Fruit fly (Drosophila melanogaster): ENCODE results near the gene CG4461.

CG4461 gene

dm6 chr3L:9419328-9419727, 44.1 kb downstream of the CG4461 start (continued):
- TF ChIP-seq ss (GFP tag; optimal IDR thresholded peaks at IDR 0.05), result no peak
- TF ChIP-seq CG34406 (GFP tag; optimal IDR thresholded peaks at IDR 0.05), result peak; percentile 63
- no peak for TF ChIP-seq CG16779 (tag; optimal IDR thresholded peaks at IDR 0.05)
- no peak for TF ChIP-seq spab (GFP tag; optimal IDR thresholded peaks at IDR 0.05)
- TF ChIP-seq CG6276 (GFP tag; optimal IDR thresholded peaks at IDR 0.05), result peak; percentile 67
- TF ChIP-seq dsx (GFP tag; optimal IDR thresholded peaks at IDR 0.05; ENCODE audit: poor library complexity, severe bottlenecking), result no peak
- TF ChIP-seq Hr39 (GFP tag; optimal IDR thresholded peaks at IDR 0.05), result peak; percentile 64
- no peak for TF ChIP-seq Eip93F (GFP tag; optimal IDR thresholded peaks at IDR 0.05)
- TF ChIP-seq CG11762 (GFP tag; optimal IDR thresholded peaks at IDR 0.05; ENCODE audit: insufficient read depth), result peak; percentile 19
- TF ChIP-seq esn (GFP tag; optimal IDR thresholded peaks at IDR 0.05), result peak; percentile 3
- no peak for TF ChIP-seq Ets21C (GFP tag; optimal IDR thresholded peaks at IDR 0.05)
- TF ChIP-seq lz (GFP tag; optimal IDR thresholded peaks at IDR 0.05), result no peak
- TF ChIP-seq CG11294 (GFP tag; IDR thresholded peaks at IDR 0.05), result peak; percentile 65
- peak; percentile 64 for TF ChIP-seq CG10669 (GFP tag; optimal IDR thresholded peaks at IDR 0.05)
- TF ChIP-seq fd59A (GFP tag; optimal IDR thresholded peaks at IDR 0.05), result peak; percentile 22
- peak; percentile 43 for TF ChIP-seq Sox15 (GFP tag; optimal IDR thresholded peaks at IDR 0.05)
- no peak for TF ChIP-seq CG10631 (GFP tag; optimal IDR thresholded peaks at IDR 0.05)
- TF ChIP-seq Gug (GFP tag; IDR thresholded peaks at IDR 0.05), result peak; percentile 74
- peak; percentile 39 for TF ChIP-seq achi (GFP tag; optimal IDR thresholded peaks at IDR 0.05)
- peak; percentile 72 for TF ChIP-seq topi (GFP tag; optimal IDR thresholded peaks at IDR 0.05)
- no peak for TF ChIP-seq CG1621 (tag; optimal IDR thresholded peaks at IDR 0.05)
- TF ChIP-seq Lpt (GFP tag; optimal IDR thresholded peaks at IDR 0.05), result peak; percentile 61
- no peak for TF ChIP-seq CG6854 (GFP tag; optimal IDR thresholded peaks at IDR 0.05)
- peak; percentile 50 for TF ChIP-seq Hr4 (GFP tag; optimal IDR thresholded peaks at IDR 0.05)
- peak; percentile 59 for TF ChIP-seq CG7368 (GFP tag; optimal IDR thresholded peaks at IDR 0.05)
- no peak for TF ChIP-seq dac (GFP tag; optimal IDR thresholded peaks at IDR 0.05)
- TF ChIP-seq fkh (GFP tag; optimal IDR thresholded peaks at IDR 0.05), result no peak
- peak; percentile 91 for TF ChIP-seq eg (GFP tag; IDR thresholded peaks at IDR 0.05)
- peak; percentile 77 for TF ChIP-seq cyc (GFP tag; optimal IDR thresholded peaks at IDR 0.05)
- TF ChIP-seq CG8632 (GFP tag; optimal IDR thresholded peaks at IDR 0.05), result peak; percentile 35
- peak; percentile 44 for TF ChIP-seq net (GFP tag; optimal IDR thresholded peaks at IDR 0.05)
- TF ChIP-seq Hr38 (GFP tag; optimal IDR thresholded peaks at IDR 0.05), result no peak
- TF ChIP-seq CG3919 (GFP tag; optimal IDR thresholded peaks at IDR 0.05), result peak; percentile 78
- TF ChIP-seq pdm3 (GFP tag; optimal IDR thresholded peaks at IDR 0.05), result peak; percentile 63
- peak; percentile 67 for TF ChIP-seq svp (GFP tag)

- TF ChIP-seq CG6163 (GFP tag; IDR thresholded peaks at IDR 0.05) (peak; percentile 97), CG11294 (GFP tag; IDR thresholded peaks at IDR 0.05) (peak; percentile 88), CG8119 (GFP tag; IDR thresholded peaks at IDR 0.05) (peak; percentile 98), Lpt (GFP tag; optimal IDR thresholded peaks at IDR 0.05) (peak; percentile 84), CG15336 (GFP tag; IDR thresholded peaks at IDR 0.05) (peak; percentile 98), Ets96B (tag; optimal IDR thresholded peaks at IDR 0.05) (peak; percentile 97), cyc (GFP tag; optimal IDR thresholded peaks at IDR 0.05) (peak; percentile 97), vri (GFP tag; optimal IDR thresholded peaks at IDR 0.05) (peak; percentile 89), CG34406 (GFP tag; optimal IDR thresholded peaks at IDR 0.05) (peak; percentile 97), CG1621 (tag; optimal IDR thresholded peaks at IDR 0.05) (peak; percentile 95), CG9139 (GFP tag; optimal IDR thresholded peaks at IDR 0.05) (peak; percentile 94), dsx (GFP tag; optimal IDR thresholded peaks at IDR 0.05; ENCODE audit: poor library complexity, severe bottlenecking) (peak; percentile 100), CG3919 (GFP tag; optimal IDR thresholded peaks at IDR 0.05) (peak; percentile 96), dac (GFP tag; optimal IDR thresholded peaks at IDR 0.05) (peak; percentile 89), CG11902 (GFP tag; optimal IDR thresholded peaks at IDR 0.05) (peak; percentile 95), Hr4 (GFP tag; optimal IDR thresholded peaks at IDR 0.05) (peak; percentile 95), Eip75B (GFP tag; optimal IDR thresholded peaks at IDR 0.05) (peak; percentile 99), CG3032 (tag; optimal IDR thresholded peaks at IDR 0.05) (peak; percentile 94), CG8319 (GFP tag; optimal IDR thresholded peaks at IDR 0.05) (peak; percentile 97), acj6 (GFP tag; optimal IDR thresholded peaks at IDR 0.05) (peak; percentile 96), fd59A (GFP tag; optimal IDR thresholded peaks at IDR 0.05) (peak; percentile 95), salr (GFP tag; optimal IDR thresholded peaks at IDR 0.05) (peak; percentile 91), pdm3 (GFP tag; optimal IDR thresholded peaks at IDR 0.05) (peak; percentile 97), ss (GFP tag; optimal IDR thresholded peaks at IDR 0.05) (peak; percentile 93 to 96), Sox14 (GFP tag; optimal IDR thresholded peaks at IDR 0.05) (peak; percentile 98), CG6792 (GFP tag; optimal IDR thresholded peaks at IDR 0.05) (peak; percentile 98)
These were observed 45.0 kb downstream of the CG4461 start for dm6 chr3L:9420054-9420818.
